Worm (Caenorhabditis elegans) whole organism, L3 larva: ENCODE results near the gene Y69H2.1.

Experiments used
- ZK546.5 ChIP-seq: sonication (generic microtip); optimal IDR thresholded peaks from 2 replicates; lab custom pipeline; 2017; ENCODE audit warnings: missing biosample characterization, missing genetic modification characterization
- ama-1 ChIP-seq: fragments of 150-350 bp; optimal IDR thresholded peaks from 2 replicates; lab custom pipeline; 2018
- ceh-16 ChIP-seq: sonication (generic microtip); optimal IDR thresholded peaks from 2 replicates; lab custom pipeline; 2017; ENCODE audit warnings: missing biosample characterization, missing genetic modification characterization
- egl-5 ChIP-seq: fragments of 150-350 bp; optimal IDR thresholded peaks from 2 replicates; lab custom pipeline; 2017; ENCODE audit warnings: missing biosample characterization, missing genetic modification reagents, missing genetic modification characterization, inconsistent platforms
- elt-2 ChIP-seq: sonication (generic microtip); optimal IDR thresholded peaks from 2 replicates; lab custom pipeline; 2016; ENCODE audit warnings: missing genetic modification reagents, mild to moderate bottlenecking, missing genetic modification characterization, missing compliant biosample characterization
- fkh-2 ChIP-seq: fragments of 150-350 bp; optimal IDR thresholded peaks from 2 replicates; lab custom pipeline; 2014; ENCODE audit warnings: missing biosample characterization, missing genetic modification reagents, missing genetic modification characterization
- lin-39 ChIP-seq: fragments of 150-350 bp; optimal IDR thresholded peaks from 2 replicates; lab custom pipeline; 2018; ENCODE audit warnings: missing biosample characterization, missing genetic modification reagents, missing genetic modification characterization
- nhr-11 ChIP-seq: fragments of 150-350 bp; optimal IDR thresholded peaks from 2 replicates; lab custom pipeline; 2014; ENCODE audit warnings: missing biosample characterization, missing genetic modification characterization
- nhr-28 ChIP-seq: fragments of 150-350 bp; optimal IDR thresholded peaks from 2 replicates; lab custom pipeline; 2014; ENCODE audit warnings: missing biosample characterization, missing genetic modification characterization
- nhr-43 ChIP-seq: sonication (generic microtip); optimal IDR thresholded peaks from 2 replicates; lab custom pipeline; 2016; ENCODE audit warnings: mild to moderate bottlenecking, missing genetic modification characterization, missing compliant biosample characterization; ENCODE audit not compliant: poor library complexity, severe bottlenecking
- nhr-76 ChIP-seq: fragments of 150-350 bp; sonication (generic microtip); optimal IDR thresholded peaks from 5 replicates; lab custom pipeline; 2014; ENCODE audit warnings: missing biosample characterization, missing genetic modification characterization
- nhr-77 ChIP-seq: fragments of 150-350 bp; optimal IDR thresholded peaks from 2 replicates; lab custom pipeline; 2014; ENCODE audit warnings: missing biosample characterization, missing genetic modification characterization
- sea-2 ChIP-seq: fragments of 150-350 bp; sonication (generic microtip); optimal IDR thresholded peaks from 4 replicates; lab custom pipeline; 2014; ENCODE audit warnings: missing biosample characterization, missing genetic modification reagents, missing genetic modification characterization
- zag-1 ChIP-seq: fragments of 150-350 bp; optimal IDR thresholded peaks from 2 replicates; lab custom pipeline; 2014; ENCODE audit warnings: missing biosample characterization, missing genetic modification characterization

ce11 chrV:18577458-18578078 is 44.8 kb downstream of the Y69H2.1 start:
- TF ChIP-seq nhr-77 (tag; lab: Kevin White, UChicago) (no peak), zag-1 (tag; lab: Kevin White, UChicago) (no peak), egl-5 (no peak), ceh-16 (tag; lab: Kevin White, UChicago) (no peak), ama-1 (lab: Kevin White, UChicago) (peak; percentile 9), ZK546.5 (tag; lab: Kevin White, UChicago) (no peak), fkh-2 (tag; lab: Kevin White, UChicago) (no peak), nhr-43 (no peak), nhr-76 (no peak), nhr-11 (tag; lab: Kevin White, UChicago) (no peak), sea-2 (GFP tag; lab: Kevin White, UChicago) (no peak), lin-39 (no peak), nhr-28 (tag; lab: Kevin White, UChicago) (no peak), elt-2 (peak; percentile 99)
